Fruit fly (Drosophila melanogaster) whole organism, prepupa: ENCODE results near the gene CG42271.

Experiments
- Blimp-1 ChIP-seq: fragments of 200-800 bp; sonication (Bioruptor generic); optimal IDR thresholded peaks from 3 replicates; lab custom pipeline; 2017; ENCODE audit warnings: missing biosample characterization, missing genetic modification characterization, mild to moderate bottlenecking, moderate library complexity, missing genetic modification reagents
- CG10631 ChIP-seq: fragments of 200-800 bp; sonication (Bioruptor generic); optimal IDR thresholded peaks from 2 replicates; lab custom pipeline; 2016; ENCODE audit warnings: missing biosample characterization, missing genetic modification characterization
- CG10669 ChIP-seq: fragments of 200-800 bp; sonication (Bioruptor generic); optimal IDR thresholded peaks from 3 replicates; lab custom pipeline; 2018; ENCODE audit warnings: missing biosample characterization, mild to moderate bottlenecking, missing genetic modification characterization, moderate library complexity
- CG11294 ChIP-seq: fragments of 200-800 bp; sonication (Bioruptor generic); IDR thresholded peaks from 2 replicates; pipeline ENCODE4 v1.3.6; 2022; ENCODE audit warnings: missing biosample characterization, missing genetic modification characterization
- CG11762 ChIP-seq: fragments of 200-800 bp; sonication (Bioruptor generic); optimal IDR thresholded peaks from 3 replicates; lab custom pipeline; 2016; ENCODE audit warnings: missing biosample characterization, missing genetic modification characterization; ENCODE audit not compliant: insufficient read depth
- CG15336 ChIP-seq: fragments of 200-800 bp; sonication (Bioruptor generic); IDR thresholded peaks from 2 replicates; pipeline ENCODE4 v1.3.6; 2022; ENCODE audit warnings: missing biosample characterization, missing genetic modification characterization
- CG1621 ChIP-seq: fragments of 200-800 bp; sonication (Bioruptor generic); optimal IDR thresholded peaks from 3 replicates; lab custom pipeline; 2018; ENCODE audit warnings: missing biosample characterization, mild to moderate bottlenecking, missing genetic modification characterization
- CG16779 ChIP-seq: fragments of 200-800 bp; sonication (Bioruptor generic); optimal IDR thresholded peaks from 3 replicates; lab custom pipeline; 2017; ENCODE audit warnings: missing biosample characterization, mild to moderate bottlenecking, missing genetic modification characterization
- CG3032 ChIP-seq: fragments of 200-800 bp; optimal IDR thresholded peaks from 2 replicates; lab custom pipeline; 2019; ENCODE audit warnings: missing biosample characterization, mild to moderate bottlenecking, missing genetic modification characterization, moderate library complexity
- CG31627 ChIP-seq: fragments of 200-800 bp; sonication (Bioruptor generic); optimal IDR thresholded peaks from 3 replicates; lab custom pipeline; 2016; ENCODE audit warnings: missing biosample characterization, missing genetic modification characterization
- CG34406 ChIP-seq: fragments of 200-800 bp; sonication (Bioruptor generic); optimal IDR thresholded peaks from 3 replicates; lab custom pipeline; 2016; ENCODE audit warnings: missing biosample characterization, missing genetic modification characterization
- CG3919 ChIP-seq: fragments of 200-800 bp; sonication (Bioruptor generic); optimal IDR thresholded peaks from 3 replicates; lab custom pipeline; 2016; ENCODE audit warnings: missing biosample characterization, missing genetic modification characterization
- CG4318 ChIP-seq: fragments of 200-800 bp; sonication (Bioruptor generic); optimal IDR thresholded peaks from 3 replicates; lab custom pipeline; 2017; ENCODE audit warnings: missing biosample characterization, mild to moderate bottlenecking, missing genetic modification characterization
- CG6276 ChIP-seq: fragments of 200-800 bp; sonication (Bioruptor generic); optimal IDR thresholded peaks from 2 replicates; lab custom pipeline; 2017; ENCODE audit warnings: missing biosample characterization, mild to moderate bottlenecking, missing genetic modification characterization
- CG6792 ChIP-seq: fragments of 200-800 bp; sonication (Bioruptor generic); optimal IDR thresholded peaks from 3 replicates; lab custom pipeline; 2016; ENCODE audit warnings: missing biosample characterization, missing genetic modification characterization
- CG6808 ChIP-seq: fragments of 200-800 bp; sonication (Bioruptor generic); optimal IDR thresholded peaks from 3 replicates; lab custom pipeline; 2017; ENCODE audit warnings: missing biosample characterization, missing genetic modification characterization, mild to moderate bottlenecking, moderate library complexity, missing genetic modification reagents
- CG6854 ChIP-seq: fragments of 200-800 bp; sonication (Bioruptor generic); optimal IDR thresholded peaks from 2 replicates; lab custom pipeline; 2017; ENCODE audit warnings: missing biosample characterization, mild to moderate bottlenecking, missing genetic modification characterization
- CG7368 ChIP-seq: fragments of 200-800 bp; sonication (Bioruptor generic); optimal IDR thresholded peaks from 3 replicates; lab custom pipeline; 2016; ENCODE audit warnings: missing biosample characterization, missing genetic modification characterization
- CG8319 ChIP-seq: fragments of 200-800 bp; sonication (Bioruptor generic); optimal IDR thresholded peaks from 3 replicates; lab custom pipeline; 2016; ENCODE audit warnings: missing biosample characterization, missing genetic modification characterization
- CG8632 ChIP-seq: fragments of 200-800 bp; sonication (Bioruptor generic); optimal IDR thresholded peaks from 3 replicates; lab custom pipeline; 2016; ENCODE audit warnings: missing biosample characterization, missing genetic modification characterization
- Eip78C ChIP-seq: fragments of 200-800 bp; sonication (Bioruptor generic); peaks from one replicate; lab custom pipeline; 2016; ENCODE audit warnings: missing biosample characterization, missing genetic modification characterization
- Eip93F ChIP-seq: fragments of 200-800 bp; sonication (Bioruptor generic); optimal IDR thresholded peaks from 2 replicates; lab custom pipeline; 2016; ENCODE audit warnings: missing biosample characterization, mild to moderate bottlenecking, missing genetic modification characterization
- Ets96B ChIP-seq: fragments of 200-800 bp; optimal IDR thresholded peaks from 2 replicates; lab custom pipeline; 2019; ENCODE audit warnings: missing biosample characterization, mild to moderate bottlenecking, missing genetic modification characterization, moderate library complexity
- Gug ChIP-seq: fragments of 200-800 bp; sonication (Bioruptor generic); IDR thresholded peaks from 2 replicates; pipeline ENCODE4 v1.3.6; 2022; ENCODE audit warnings: missing biosample characterization, missing genetic modification characterization
- Hr38 ChIP-seq: sonication (Bioruptor generic); optimal IDR thresholded peaks from 2 replicates; lab custom pipeline; 2016; ENCODE audit warnings: missing biosample characterization, missing genetic modification characterization
- Hr39 ChIP-seq: fragments of 200-800 bp; sonication (Bioruptor generic); optimal IDR thresholded peaks from 2 replicates; lab custom pipeline; 2016; ENCODE audit warnings: missing biosample characterization, missing genetic modification characterization
- Hr4 ChIP-seq: fragments of 200-800 bp; sonication (Bioruptor generic); optimal IDR thresholded peaks from 3 replicates; lab custom pipeline; 2016; ENCODE audit warnings: missing biosample characterization, missing genetic modification characterization
- Met ChIP-seq: fragments of 200-800 bp; sonication (Bioruptor generic); optimal IDR thresholded peaks from 3 replicates; lab custom pipeline; 2016; ENCODE audit warnings: missing biosample characterization, missing genetic modification characterization
- Smox ChIP-seq: fragments of 200-800 bp; sonication (Bioruptor generic); optimal IDR thresholded peaks from 3 replicates; lab custom pipeline; 2016; ENCODE audit warnings: missing biosample characterization, missing genetic modification characterization
- Sox102F ChIP-seq: fragments of 200-800 bp; sonication (Bioruptor generic); optimal IDR thresholded peaks from 2 replicates; lab custom pipeline; 2016; ENCODE audit warnings: missing biosample characterization, mild to moderate bottlenecking, missing genetic modification characterization
- Sox15 ChIP-seq: fragments of 200-800 bp; sonication (Bioruptor generic); optimal IDR thresholded peaks from 3 replicates; lab custom pipeline; 2016; ENCODE audit warnings: missing biosample characterization, missing genetic modification characterization
- achi ChIP-seq: fragments of 200-800 bp; sonication (Bioruptor generic); optimal IDR thresholded peaks from 3 replicates; lab custom pipeline; 2016; ENCODE audit warnings: missing biosample characterization, missing genetic modification characterization
- acj6 ChIP-seq: fragments of 200-800 bp; sonication (Bioruptor generic); optimal IDR thresholded peaks from 3 replicates; lab custom pipeline; 2016; ENCODE audit warnings: missing biosample characterization, missing genetic modification characterization
- dac ChIP-seq: fragments of 200-800 bp; sonication (Bioruptor generic); optimal IDR thresholded peaks from 2 replicates; lab custom pipeline; 2017; ENCODE audit warnings: missing biosample characterization, mild to moderate bottlenecking, missing genetic modification characterization
- eg ChIP-seq: fragments of 200-800 bp; sonication (Bioruptor generic); IDR thresholded peaks from 3 replicates; pipeline ENCODE4 v1.3.6; 2022; ENCODE audit warnings: missing biosample characterization, missing genetic modification characterization
- esn ChIP-seq: fragments of 200-800 bp; sonication (Bioruptor generic); optimal IDR thresholded peaks from 2 replicates; lab custom pipeline; 2016; ENCODE audit warnings: missing biosample characterization, mild to moderate bottlenecking, missing genetic modification characterization, moderate library complexity
- fkh ChIP-seq: fragments of 200-800 bp; sonication (Bioruptor generic); optimal IDR thresholded peaks from 3 replicates; lab custom pipeline; 2017; ENCODE audit warnings: missing biosample characterization, mild to moderate bottlenecking, missing genetic modification characterization, moderate library complexity
- lz ChIP-seq: fragments of 200-800 bp; sonication (Bioruptor generic); optimal IDR thresholded peaks from 3 replicates; lab custom pipeline; 2016; ENCODE audit warnings: missing biosample characterization, missing genetic modification characterization
- net ChIP-seq: fragments of 200-800 bp; sonication (Bioruptor generic); optimal IDR thresholded peaks from 3 replicates; lab custom pipeline; 2016; ENCODE audit warnings: missing biosample characterization, missing genetic modification characterization
- pdm3 ChIP-seq: fragments of 200-800 bp; sonication (Bioruptor generic); optimal IDR thresholded peaks from 3 replicates; lab custom pipeline; 2016; ENCODE audit warnings: missing biosample characterization, missing genetic modification characterization
- spab ChIP-seq: fragments of 200-800 bp; sonication (Bioruptor generic); optimal IDR thresholded peaks from 2 replicates; lab custom pipeline; 2017; ENCODE audit warnings: missing biosample characterization, mild to moderate bottlenecking, missing genetic modification characterization, missing genetic modification reagents
- ss ChIP-seq, 2 experiments: fragments of 200-800 bp; sonication (Bioruptor generic); optimal IDR thresholded peaks; 2 replicates in 1 of 2; 3 replicates in 1 of 2; lab custom pipeline; 2017 to 2018; ENCODE audit warnings: mild to moderate bottlenecking in 2 of 2, missing biosample characterization in 2 of 2, missing genetic modification characterization in 2 of 2, moderate library complexity in 1 of 2
- svp ChIP-seq: fragments of 200-800 bp; sonication (Bioruptor generic); peaks from one replicate; lab custom pipeline; 2016; ENCODE audit warnings: missing biosample characterization, missing genetic modification characterization
- topi ChIP-seq: fragments of 200-800 bp; sonication (Bioruptor generic); optimal IDR thresholded peaks from 3 replicates; lab custom pipeline; 2016; ENCODE audit warnings: missing biosample characterization, missing genetic modification characterization
- vri ChIP-seq: fragments of 200-800 bp; sonication (Bioruptor generic); optimal IDR thresholded peaks from 3 replicates; lab custom pipeline; 2016; ENCODE audit warnings: missing biosample characterization, mild to moderate bottlenecking, missing genetic modification characterization

Gene CG42271

DNA sequence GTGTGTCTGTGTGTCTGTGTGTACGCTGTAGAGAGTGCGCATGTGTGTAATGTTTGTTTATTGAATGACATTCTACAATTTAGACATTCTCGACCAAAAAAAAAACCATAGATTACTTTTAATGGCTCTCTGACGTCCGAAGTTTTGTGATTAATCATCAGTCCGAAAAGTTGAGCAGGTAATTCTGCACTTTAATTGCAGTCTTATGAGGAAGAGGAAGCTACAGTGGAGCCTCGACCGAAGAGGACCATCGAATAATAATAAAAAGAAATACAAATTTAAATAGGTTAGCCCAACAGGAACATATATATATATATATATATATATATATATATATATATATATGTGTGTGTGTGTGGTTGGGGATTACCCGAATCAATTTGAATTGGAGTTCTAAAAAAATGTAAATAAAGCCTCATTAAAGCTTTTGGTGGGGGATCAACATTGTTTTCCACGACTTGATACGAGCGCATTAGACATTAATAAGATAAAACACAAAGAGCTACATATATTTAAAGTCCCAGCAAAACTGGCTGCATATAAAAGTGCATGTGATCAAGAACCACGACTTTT is 24.6 kb downstream of the CG42271 start:
- TF ChIP-seq CG31627 (GFP tag; lab: Kevin White, UChicago) (peak; percentile 21), CG16779 (tag; lab: Kevin White, UChicago) (no peak), ss (GFP tag; optimal IDR thresholded peaks at IDR 0.05; lab: Kevin White, UChicago) (no peak), topi (GFP tag; lab: Kevin White, UChicago) (peak; percentile 26), CG6854 (GFP tag; lab: Kevin White, UChicago) (no peak), Hr39 (GFP tag; lab: Kevin White, UChicago) (no peak), vri (GFP tag; lab: Kevin White, UChicago) (peak; percentile 11), Ets96B (tag; lab: Kevin White, UChicago) (no peak), fkh (GFP tag; lab: Kevin White, UChicago) (peak; percentile 48), CG8319 (GFP tag; lab: Kevin White, UChicago) (no peak), esn (GFP tag; lab: Kevin White, UChicago) (no peak), Smox (GFP tag; lab: Kevin White, UChicago) (peak; percentile 6), svp (peak; percentile 58), CG1621 (tag; lab: Kevin White, UChicago) (no peak), Sox102F (GFP tag; lab: Kevin White, UChicago) (peak; percentile 11), CG4318 (GFP tag; lab: Kevin White, UChicago) (no peak), CG11762 (GFP tag; lab: Kevin White, UChicago) (no peak), Met (GFP tag; lab: Kevin White, UChicago) (no peak), Eip78C (peak; percentile 31), CG11294 (GFP tag; lab: Robert Waterston, UW) (no peak), CG7368 (GFP tag; lab: Kevin White, UChicago) (no peak), acj6 (GFP tag; lab: Kevin White, UChicago) (no peak), CG10631 (GFP tag; lab: Kevin White, UChicago) (no peak), Hr38 (GFP tag; lab: Kevin White, UChicago) (no peak), eg (GFP tag; lab: Robert Waterston, UW) (no peak), Blimp-1 (GFP tag; lab: Kevin White, UChicago) (no peak), CG34406 (GFP tag; lab: Kevin White, UChicago) (peak; percentile 1), CG15336 (GFP tag; lab: Robert Waterston, UW) (no peak), CG6808 (GFP tag; lab: Kevin White, UChicago) (no peak), dac (GFP tag; lab: Kevin White, UChicago) (no peak), CG3919 (no peak), pdm3 (GFP tag; lab: Kevin White, UChicago) (no peak), CG6276 (GFP tag; lab: Kevin White, UChicago) (no peak), CG10669 (GFP tag; lab: Kevin White, UChicago) (no peak)
- TF ChIP-seq, all 60 proteins: peak for 9

DNA sequence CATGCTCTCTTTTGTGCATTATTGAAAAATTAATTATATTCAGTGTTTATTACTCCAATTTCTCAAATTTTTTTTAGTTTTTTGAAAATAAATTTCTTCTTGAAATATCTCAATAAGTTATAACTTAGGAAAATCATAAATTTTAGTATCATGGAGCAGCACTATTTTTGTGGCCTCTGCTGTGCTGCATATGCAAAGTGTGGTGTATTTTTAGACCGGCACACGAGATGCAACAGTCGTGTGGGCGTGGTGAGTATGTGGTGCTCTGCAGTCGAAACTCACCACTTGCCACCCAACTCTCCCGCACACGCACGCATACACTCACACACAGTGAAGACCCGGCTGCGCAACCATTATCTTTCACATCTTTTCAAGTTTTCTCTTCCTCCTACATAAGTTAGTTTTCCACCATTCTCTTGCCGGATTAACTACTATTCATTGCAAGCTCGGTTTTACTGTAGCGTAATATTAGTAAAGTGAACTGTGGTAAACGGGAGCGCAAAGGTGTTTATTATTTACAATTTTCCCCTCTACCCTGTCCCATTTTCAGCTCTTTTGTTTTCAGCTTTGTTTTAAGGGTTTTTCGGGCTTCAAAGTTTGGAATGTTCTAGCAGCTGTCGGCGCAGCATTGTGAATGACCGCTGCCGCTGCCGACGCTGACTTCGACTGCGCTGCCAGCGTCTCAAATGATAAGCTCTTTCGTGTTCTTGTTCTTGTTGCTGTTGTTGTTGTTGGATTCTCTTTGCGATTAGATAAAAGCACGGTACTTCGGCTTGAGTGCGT is 25.2 kb downstream of the CG42271 start:
- peak; percentile 62 for TF ChIP-seq CG6854 (GFP tag; lab: Kevin White, UChicago)
- TF ChIP-seq fkh (GFP tag; lab: Kevin White, UChicago), result no peak
- TF ChIP-seq Sox15 (GFP tag; lab: Kevin White, UChicago), result peak; percentile 13
- TF ChIP-seq CG11762 (GFP tag; lab: Kevin White, UChicago), result peak; percentile 57
- TF ChIP-seq net (GFP tag; lab: Kevin White, UChicago), result peak; percentile 79
- TF ChIP-seq CG16779 (tag; lab: Kevin White, UChicago), result peak; percentile 71
- TF ChIP-seq spab (GFP tag; lab: Kevin White, UChicago), result peak; percentile 62
- TF ChIP-seq CG10669 (GFP tag; lab: Kevin White, UChicago), result peak; percentile 71
- TF ChIP-seq Hr4 (GFP tag; lab: Kevin White, UChicago), result peak; percentile 73
- TF ChIP-seq eg (GFP tag; lab: Robert Waterston, UW), result peak; percentile 84
- TF ChIP-seq Met (GFP tag; lab: Kevin White, UChicago), result peak; percentile 83
- TF ChIP-seq CG8319 (GFP tag; lab: Kevin White, UChicago), result peak; percentile 38
- TF ChIP-seq achi (GFP tag; lab: Kevin White, UChicago), result peak; percentile 64
- peak; percentile 96 for TF ChIP-seq Eip78C
- peak; percentile 54 for TF ChIP-seq CG31627 (GFP tag; lab: Kevin White, UChicago)
- peak; percentile 54 for TF ChIP-seq CG7368 (GFP tag; lab: Kevin White, UChicago)
- peak; percentile 64 for TF ChIP-seq CG8632 (GFP tag; lab: Kevin White, UChicago)
- TF ChIP-seq CG3032, result peak; percentile 75
- TF ChIP-seq CG6792 (GFP tag; lab: Kevin White, UChicago), result peak; percentile 64
- TF ChIP-seq Ets96B (tag; lab: Kevin White, UChicago), result peak; percentile 68
- TF ChIP-seq lz (GFP tag; lab: Kevin White, UChicago), result peak; percentile 69
- peak; percentile 46 for TF ChIP-seq Hr39 (GFP tag; lab: Kevin White, UChicago)
- peak; percentile 74 for TF ChIP-seq acj6 (GFP tag; lab: Kevin White, UChicago)
- no peak for TF ChIP-seq Eip93F (GFP tag; lab: Kevin White, UChicago)
- TF ChIP-seq Gug (GFP tag; lab: Robert Waterston, UW), result no peak; the same call in 1 of the 2 replicates
- peak; percentile 44 for TF ChIP-seq dac (GFP tag; lab: Kevin White, UChicago)
- TF ChIP-seq CG10631 (GFP tag; lab: Kevin White, UChicago), result peak; percentile 59
